Fruit fly (Drosophila melanogaster) whole organism, prepupa: ENCODE data around the gene Cpr23B.

Source experiments
- Blimp-1 ChIP-seq: fragments of 200-800 bp; sonication (Bioruptor generic); optimal IDR thresholded peaks from 3 replicates; lab custom pipeline; 2017; ENCODE audit warnings: missing biosample characterization, missing genetic modification characterization, mild to moderate bottlenecking, moderate library complexity, missing genetic modification reagents
- CG11294 ChIP-seq: fragments of 200-800 bp; sonication (Bioruptor generic); IDR thresholded peaks from 2 replicates; pipeline ENCODE4 v1.3.6; 2022; ENCODE audit warnings: missing biosample characterization, missing genetic modification characterization
- CG11762 ChIP-seq: fragments of 200-800 bp; sonication (Bioruptor generic); optimal IDR thresholded peaks from 3 replicates; lab custom pipeline; 2016; ENCODE audit warnings: missing biosample characterization, missing genetic modification characterization; ENCODE audit not compliant: insufficient read depth
- CG11902 ChIP-seq: fragments of 200-800 bp; sonication (Bioruptor generic); optimal IDR thresholded peaks from 3 replicates; lab custom pipeline; 2016; ENCODE audit warnings: missing biosample characterization, missing genetic modification characterization
- CG15336 ChIP-seq: fragments of 200-800 bp; sonication (Bioruptor generic); IDR thresholded peaks from 2 replicates; pipeline ENCODE4 v1.3.6; 2022; ENCODE audit warnings: missing biosample characterization, missing genetic modification characterization
- CG1621 ChIP-seq: fragments of 200-800 bp; sonication (Bioruptor generic); optimal IDR thresholded peaks from 3 replicates; lab custom pipeline; 2018; ENCODE audit warnings: missing biosample characterization, mild to moderate bottlenecking, missing genetic modification characterization
- CG3032 ChIP-seq: fragments of 200-800 bp; optimal IDR thresholded peaks from 2 replicates; lab custom pipeline; 2019; ENCODE audit warnings: missing biosample characterization, mild to moderate bottlenecking, missing genetic modification characterization, moderate library complexity
- CG32006 ChIP-seq: fragments of 200-800 bp; sonication (Bioruptor generic); optimal IDR thresholded peaks from 3 replicates; lab custom pipeline; 2017; ENCODE audit warnings: missing biosample characterization, mild to moderate bottlenecking, missing genetic modification characterization
- CG3919 ChIP-seq: fragments of 200-800 bp; sonication (Bioruptor generic); optimal IDR thresholded peaks from 3 replicates; lab custom pipeline; 2016; ENCODE audit warnings: missing biosample characterization, missing genetic modification characterization
- CG4318 ChIP-seq: fragments of 200-800 bp; sonication (Bioruptor generic); optimal IDR thresholded peaks from 3 replicates; lab custom pipeline; 2017; ENCODE audit warnings: missing biosample characterization, mild to moderate bottlenecking, missing genetic modification characterization
- CG6163 ChIP-seq: fragments of 200-800 bp; sonication (Bioruptor generic); IDR thresholded peaks from 3 replicates; pipeline ENCODE4 v1.3.6; 2022; ENCODE audit warnings: missing biosample characterization, missing genetic modification characterization
- CG6276 ChIP-seq: fragments of 200-800 bp; sonication (Bioruptor generic); optimal IDR thresholded peaks from 2 replicates; lab custom pipeline; 2017; ENCODE audit warnings: missing biosample characterization, mild to moderate bottlenecking, missing genetic modification characterization
- CG6808 ChIP-seq: fragments of 200-800 bp; sonication (Bioruptor generic); optimal IDR thresholded peaks from 3 replicates; lab custom pipeline; 2017; ENCODE audit warnings: missing biosample characterization, missing genetic modification characterization, mild to moderate bottlenecking, moderate library complexity, missing genetic modification reagents
- CG6854 ChIP-seq: fragments of 200-800 bp; sonication (Bioruptor generic); optimal IDR thresholded peaks from 2 replicates; lab custom pipeline; 2017; ENCODE audit warnings: missing biosample characterization, mild to moderate bottlenecking, missing genetic modification characterization
- CG7368 ChIP-seq: fragments of 200-800 bp; sonication (Bioruptor generic); optimal IDR thresholded peaks from 3 replicates; lab custom pipeline; 2016; ENCODE audit warnings: missing biosample characterization, missing genetic modification characterization
- CG8119 ChIP-seq: fragments of 200-800 bp; sonication (Bioruptor generic); IDR thresholded peaks from 3 replicates; pipeline ENCODE4 v1.3.6; 2022; ENCODE audit warnings: missing biosample characterization, missing genetic modification characterization
- CG8319 ChIP-seq: fragments of 200-800 bp; sonication (Bioruptor generic); optimal IDR thresholded peaks from 3 replicates; lab custom pipeline; 2016; ENCODE audit warnings: missing biosample characterization, missing genetic modification characterization
- CG8632 ChIP-seq: fragments of 200-800 bp; sonication (Bioruptor generic); optimal IDR thresholded peaks from 3 replicates; lab custom pipeline; 2016; ENCODE audit warnings: missing biosample characterization, missing genetic modification characterization
- CG9139 ChIP-seq: fragments of 200-800 bp; sonication (Bioruptor generic); optimal IDR thresholded peaks from 3 replicates; lab custom pipeline; 2017; ENCODE audit warnings: missing biosample characterization, mild to moderate bottlenecking, missing genetic modification characterization
- Eip75B ChIP-seq: fragments of 200-800 bp; sonication (Bioruptor generic); optimal IDR thresholded peaks from 3 replicates; lab custom pipeline; 2016; ENCODE audit warnings: missing biosample characterization, missing genetic modification characterization
- Eip78C ChIP-seq: fragments of 200-800 bp; sonication (Bioruptor generic); peaks from one replicate; lab custom pipeline; 2016; ENCODE audit warnings: missing biosample characterization, missing genetic modification characterization
- Eip93F ChIP-seq: fragments of 200-800 bp; sonication (Bioruptor generic); optimal IDR thresholded peaks from 2 replicates; lab custom pipeline; 2016; ENCODE audit warnings: missing biosample characterization, mild to moderate bottlenecking, missing genetic modification characterization
- Ets21C ChIP-seq: fragments of 200-800 bp; sonication (Bioruptor generic); optimal IDR thresholded peaks from 3 replicates; lab custom pipeline; 2016; ENCODE audit warnings: missing biosample characterization, missing genetic modification characterization
- Gug ChIP-seq: fragments of 200-800 bp; sonication (Bioruptor generic); IDR thresholded peaks from 2 replicates; pipeline ENCODE4 v1.3.6; 2022; ENCODE audit warnings: missing biosample characterization, missing genetic modification characterization
- Hr38 ChIP-seq: sonication (Bioruptor generic); optimal IDR thresholded peaks from 2 replicates; lab custom pipeline; 2016; ENCODE audit warnings: missing biosample characterization, missing genetic modification characterization
- Hr39 ChIP-seq: fragments of 200-800 bp; sonication (Bioruptor generic); optimal IDR thresholded peaks from 2 replicates; lab custom pipeline; 2016; ENCODE audit warnings: missing biosample characterization, missing genetic modification characterization
- Hr4 ChIP-seq: fragments of 200-800 bp; sonication (Bioruptor generic); optimal IDR thresholded peaks from 3 replicates; lab custom pipeline; 2016; ENCODE audit warnings: missing biosample characterization, missing genetic modification characterization
- Lpt ChIP-seq: fragments of 200-800 bp; sonication (Bioruptor generic); optimal IDR thresholded peaks from 3 replicates; lab custom pipeline; 2016; ENCODE audit warnings: missing biosample characterization, missing genetic modification characterization
- Met ChIP-seq: fragments of 200-800 bp; sonication (Bioruptor generic); optimal IDR thresholded peaks from 3 replicates; lab custom pipeline; 2016; ENCODE audit warnings: missing biosample characterization, missing genetic modification characterization
- Smox ChIP-seq: fragments of 200-800 bp; sonication (Bioruptor generic); optimal IDR thresholded peaks from 3 replicates; lab custom pipeline; 2016; ENCODE audit warnings: missing biosample characterization, missing genetic modification characterization
- Sox102F ChIP-seq: fragments of 200-800 bp; sonication (Bioruptor generic); optimal IDR thresholded peaks from 2 replicates; lab custom pipeline; 2016; ENCODE audit warnings: missing biosample characterization, mild to moderate bottlenecking, missing genetic modification characterization
- Sox14 ChIP-seq: fragments of 200-800 bp; sonication (Bioruptor generic); optimal IDR thresholded peaks from 3 replicates; lab custom pipeline; 2016; ENCODE audit warnings: missing biosample characterization, missing genetic modification characterization
- Sox15 ChIP-seq: fragments of 200-800 bp; sonication (Bioruptor generic); optimal IDR thresholded peaks from 3 replicates; lab custom pipeline; 2016; ENCODE audit warnings: missing biosample characterization, missing genetic modification characterization
- achi ChIP-seq: fragments of 200-800 bp; sonication (Bioruptor generic); optimal IDR thresholded peaks from 3 replicates; lab custom pipeline; 2016; ENCODE audit warnings: missing biosample characterization, missing genetic modification characterization
- acj6 ChIP-seq: fragments of 200-800 bp; sonication (Bioruptor generic); optimal IDR thresholded peaks from 3 replicates; lab custom pipeline; 2016; ENCODE audit warnings: missing biosample characterization, missing genetic modification characterization
- cyc ChIP-seq: fragments of 200-800 bp; sonication (Bioruptor generic); optimal IDR thresholded peaks from 3 replicates; lab custom pipeline; 2016; ENCODE audit warnings: missing biosample characterization, missing genetic modification characterization
- dac ChIP-seq: fragments of 200-800 bp; sonication (Bioruptor generic); optimal IDR thresholded peaks from 2 replicates; lab custom pipeline; 2017; ENCODE audit warnings: missing biosample characterization, mild to moderate bottlenecking, missing genetic modification characterization
- esn ChIP-seq: fragments of 200-800 bp; sonication (Bioruptor generic); optimal IDR thresholded peaks from 2 replicates; lab custom pipeline; 2016; ENCODE audit warnings: missing biosample characterization, mild to moderate bottlenecking, missing genetic modification characterization, moderate library complexity
- fd59A ChIP-seq: fragments of 200-800 bp; sonication (Bioruptor generic); optimal IDR thresholded peaks from 2 replicates; lab custom pipeline; 2017; ENCODE audit warnings: missing biosample characterization, mild to moderate bottlenecking, missing genetic modification characterization, missing genetic modification reagents
- fd85E ChIP-seq: fragments of 200-800 bp; sonication (Bioruptor generic); optimal IDR thresholded peaks from 3 replicates; lab custom pipeline; 2016; ENCODE audit warnings: missing biosample characterization, missing genetic modification characterization
- fkh ChIP-seq: fragments of 200-800 bp; sonication (Bioruptor generic); optimal IDR thresholded peaks from 3 replicates; lab custom pipeline; 2017; ENCODE audit warnings: missing biosample characterization, mild to moderate bottlenecking, missing genetic modification characterization, moderate library complexity
- net ChIP-seq: fragments of 200-800 bp; sonication (Bioruptor generic); optimal IDR thresholded peaks from 3 replicates; lab custom pipeline; 2016; ENCODE audit warnings: missing biosample characterization, missing genetic modification characterization
- salr ChIP-seq, 2 experiments: fragments of 200-800 bp; sonication (Bioruptor generic); optimal IDR thresholded peaks; 3 replicates each; lab custom pipeline; 2016 to 2018; ENCODE audit warnings: missing biosample characterization in 2 of 2, missing genetic modification characterization in 2 of 2, mild to moderate bottlenecking in 1 of 2
- spab ChIP-seq: fragments of 200-800 bp; sonication (Bioruptor generic); optimal IDR thresholded peaks from 2 replicates; lab custom pipeline; 2017; ENCODE audit warnings: missing biosample characterization, mild to moderate bottlenecking, missing genetic modification characterization, missing genetic modification reagents
- ss ChIP-seq, 2 experiments: fragments of 200-800 bp; sonication (Bioruptor generic); optimal IDR thresholded peaks; 2 replicates in 1 of 2; 3 replicates in 1 of 2; lab custom pipeline; 2017 to 2018; ENCODE audit warnings: mild to moderate bottlenecking in 2 of 2, missing biosample characterization in 2 of 2, missing genetic modification characterization in 2 of 2, moderate library complexity in 1 of 2
- svp ChIP-seq: fragments of 200-800 bp; sonication (Bioruptor generic); peaks from one replicate; lab custom pipeline; 2016; ENCODE audit warnings: missing biosample characterization, missing genetic modification characterization
- topi ChIP-seq: fragments of 200-800 bp; sonication (Bioruptor generic); optimal IDR thresholded peaks from 3 replicates; lab custom pipeline; 2016; ENCODE audit warnings: missing biosample characterization, missing genetic modification characterization
- vri ChIP-seq: fragments of 200-800 bp; sonication (Bioruptor generic); optimal IDR thresholded peaks from 3 replicates; lab custom pipeline; 2016; ENCODE audit warnings: missing biosample characterization, mild to moderate bottlenecking, missing genetic modification characterization

Cpr23B gene

dm6 chr2L:2878188-2878587 is 40.0 kb downstream of the Cpr23B start, which contains the start of the genes Prx6a and Sbat (continued):
- TF ChIP-seq Sox102F (peak; percentile 51), CG6276 (GFP tag; lab: Kevin White, UChicago) (no peak), Eip75B (GFP tag; lab: Kevin White, UChicago) (peak; percentile 78), Eip78C (peak; percentile 76), Ets21C (GFP tag; lab: Kevin White, UChicago) (peak; percentile 55), CG11762 (GFP tag; lab: Kevin White, UChicago) (no peak), net (no peak), fkh (GFP tag; lab: Kevin White, UChicago) (peak; percentile 94), esn (GFP tag; lab: Kevin White, UChicago) (peak; percentile 72), Sox15 (GFP tag; lab: Kevin White, UChicago) (peak; percentile 58), fd59A (peak; percentile 9), achi (GFP tag; lab: Kevin White, UChicago) (peak; percentile 31), CG6854 (no peak), CG9139 (GFP tag; lab: Kevin White, UChicago) (no peak), svp (peak; percentile 73), Blimp-1 (GFP tag; lab: Kevin White, UChicago) (peak; percentile 2), cyc (GFP tag; lab: Kevin White, UChicago) (peak; percentile 77), CG6163 (no peak), CG4318 (GFP tag; lab: Kevin White, UChicago) (no peak), Met (GFP tag; lab: Kevin White, UChicago) (peak; percentile 53), CG8319 (GFP tag; lab: Kevin White, UChicago) (peak; percentile 15), CG7368 (GFP tag; lab: Kevin White, UChicago) (peak; percentile 53)

- TF ChIP-seq Eip93F (GFP tag; lab: Kevin White, UChicago) = no peak
- TF ChIP-seq CG3032 (tag; lab: Kevin White, UChicago) = peak; percentile 51
- TF ChIP-seq topi (GFP tag; lab: Kevin White, UChicago) = peak; percentile 54
- TF ChIP-seq CG3919 (GFP tag; lab: Kevin White, UChicago) = peak; percentile 57
- TF ChIP-seq fd85E = no peak
- TF ChIP-seq CG11902 (GFP tag; lab: Kevin White, UChicago) = peak; percentile 15
- no peak for TF ChIP-seq Lpt (GFP tag; lab: Kevin White, UChicago)
- TF ChIP-seq Eip78C = peak; percentile 75
- peak; percentile 35 for TF ChIP-seq CG6808
- peak; percentile 60 for TF ChIP-seq CG15336 (GFP tag; lab: Robert Waterston, UW)
- TF ChIP-seq Gug = peak; percentile 54
- no peak for TF ChIP-seq CG8632 (GFP tag; lab: Kevin White, UChicago)
- peak; percentile 72 for TF ChIP-seq acj6 (GFP tag; lab: Kevin White, UChicago)
- TF ChIP-seq Hr39 = peak; percentile 77
- peak; percentile 44 for TF ChIP-seq Sox102F
- no peak for TF ChIP-seq Blimp-1 (GFP tag; lab: Kevin White, UChicago)
- peak; percentile 34 for TF ChIP-seq CG1621 (tag; lab: Kevin White, UChicago)
- TF ChIP-seq cyc (GFP tag; lab: Kevin White, UChicago) = peak; percentile 50
- no peak for TF ChIP-seq dac (GFP tag; lab: Kevin White, UChicago)
- TF ChIP-seq salr (GFP tag; optimal IDR thresholded peaks at IDR 0.05; lab: Kevin White, UChicago) = no peak
- TF ChIP-seq spab (GFP tag; lab: Kevin White, UChicago) = no peak
- peak; percentile 71 for TF ChIP-seq CG8119 (GFP tag; lab: Robert Waterston, UW)
- TF ChIP-seq fkh (GFP tag; lab: Kevin White, UChicago) = no peak
- TF ChIP-seq Hr4 (GFP tag; lab: Kevin White, UChicago) = peak; percentile 45
- peak; percentile 29 for TF ChIP-seq CG6854
- peak; percentile 56 for TF ChIP-seq CG32006 (GFP tag; lab: Kevin White, UChicago)
- peak; percentile 21 for TF ChIP-seq CG6276 (GFP tag; lab: Kevin White, UChicago)
- peak; percentile 80 for TF ChIP-seq svp
- peak; percentile 33; the same call in 1 of the 2 replicates for TF ChIP-seq CG11294 (GFP tag; lab: Robert Waterston, UW)
- peak; percentile 86 for TF ChIP-seq CG6163
- TF ChIP-seq CG7368 (GFP tag; lab: Kevin White, UChicago) = peak; percentile 12
- TF ChIP-seq CG11762 (GFP tag; lab: Kevin White, UChicago) = peak; percentile 39
- TF ChIP-seq Sox14 (GFP tag; lab: Kevin White, UChicago) = peak; percentile 57
- peak; percentile 22 for TF ChIP-seq vri (GFP tag; lab: Kevin White, UChicago)
- TF ChIP-seq net = peak; percentile 59
- peak; percentile 68 for TF ChIP-seq Smox (GFP tag; lab: Kevin White, UChicago)
- no peak for TF ChIP-seq Hr38 (GFP tag; lab: Kevin White, UChicago)
- peak; percentile 1 for TF ChIP-seq CG8319 (GFP tag; lab: Kevin White, UChicago)
- peak; percentile 25 for TF ChIP-seq Ets21C (GFP tag; lab: Kevin White, UChicago)
- TF ChIP-seq ss (GFP tag; optimal IDR thresholded peaks at IDR 0.05; lab: Kevin White, UChicago) = peak in 1 of 2 experiments; percentile 12
- peak; percentile 63 for TF ChIP-seq Met (GFP tag; lab: Kevin White, UChicago)
Observed at dm6 chr2L:2878859-2879258, 40.6 kb downstream of the Cpr23B start, which contains the start of gene RabGGTb. Gene RabGGTb, plus strand, starts transcription at chr2L:2879112.
